Worm (Caenorhabditis elegans): ENCODE measurements around the gene unc-86.

ce11 chrIII:8163788-8164423, 52.2 kb downstream of the unc-86 start, which contains the start of gene prp-8:
- TF ChIP-seq ceh-100 (GFP tag; IDR thresholded peaks at IDR 0.05) = peak; percentile 17; the same call in 1 of the 2 replicates
- no peak for TF ChIP-seq hsf-1 (GFP tag; IDR thresholded peaks at IDR 0.05)

Data from whole organism, young adult.